Worm (Caenorhabditis elegans) whole organism, mixed stage, embryonic: Measurements from ENCODE around the gene srh-16.

ENCODE experiments used
- elt-3 ChIP-seq: fragments of 150-350 bp; optimal IDR thresholded peaks from 2 replicates; lab custom pipeline; 2014; ENCODE audit warnings: missing biosample characterization, missing genetic modification characterization
- nhr-76 ChIP-seq: sonication (generic microtip); optimal IDR thresholded peaks from 2 replicates; lab custom pipeline; 2017; ENCODE audit warnings: missing biosample characterization, missing genetic modification characterization

- no peak for TF ChIP-seq elt-3 (tag; lab: Kevin White, UChicago)
- TF ChIP-seq nhr-76 (tag; lab: Kevin White, UChicago) = no peak
These were observed 51.8 kb downstream of the srh-16 start, which contains the start of gene tomm-20 for ce11 chrV:12343419-12343969.
